Fruit fly (Drosophila melanogaster) whole organism, embryonic: ENCODE measurements around the gene CG15643.
A peak's percentile ranks its signal among the peaks of the same experiment; 100 is the strongest.

Experiments used
- Atf3 ChIP-seq: fragments of 200-800 bp; sonication (Bioruptor generic); optimal IDR thresholded peaks from 3 replicates; lab custom pipeline; 2016; ENCODE audit warnings: missing biosample characterization, missing genetic modification characterization
- CG11247 ChIP-seq: fragments of 200-800 bp; sonication (Bioruptor generic); IDR thresholded peaks from 2 replicates; pipeline ENCODE4 v1.3.6; 2022; ENCODE audit warnings: missing biosample characterization, missing genetic modification characterization
- CG11723 ChIP-seq: fragments of 200-800 bp; sonication (Bioruptor generic); optimal IDR thresholded peaks from 2 replicates; lab custom pipeline; 2017; ENCODE audit warnings: missing biosample characterization, mild to moderate bottlenecking, missing genetic modification characterization
- CG12071 ChIP-seq: fragments of 200-800 bp; sonication (Bioruptor generic); optimal IDR thresholded peaks from 3 replicates; lab custom pipeline; 2018; ENCODE audit warnings: missing biosample characterization, mild to moderate bottlenecking, missing genetic modification characterization
- CG12942 ChIP-seq: fragments of 200-800 bp; sonication (Bioruptor generic); optimal IDR thresholded peaks from 3 replicates; lab custom pipeline; 2016; ENCODE audit warnings: missing biosample characterization, missing genetic modification characterization
- CG13624 ChIP-seq: fragments of 200-800 bp; sonication (Bioruptor generic); optimal IDR thresholded peaks from 2 replicates; lab custom pipeline; 2016; ENCODE audit warnings: missing biosample characterization, missing genetic modification characterization
- CG14710 ChIP-seq: fragments of 200-800 bp; sonication (Bioruptor generic); optimal IDR thresholded peaks from 3 replicates; lab custom pipeline; 2019; ENCODE audit warnings: missing biosample characterization, mild to moderate bottlenecking, missing genetic modification characterization, moderate library complexity
- CG17361 ChIP-seq: fragments of 200-800 bp; sonication (Bioruptor generic); IDR thresholded peaks from 3 replicates; pipeline ENCODE4 v1.3.6; 2022; ENCODE audit warnings: missing biosample characterization, missing genetic modification characterization
- CG2875 ChIP-seq: fragments of 200-800 bp; sonication (Bioruptor generic); optimal IDR thresholded peaks from 2 replicates; lab custom pipeline; 2017; ENCODE audit warnings: missing biosample characterization, mild to moderate bottlenecking, missing genetic modification characterization, missing genetic modification reagents
- CG31388 ChIP-seq: fragments of 200-800 bp; sonication (Bioruptor generic); optimal IDR thresholded peaks from 2 replicates; lab custom pipeline; 2016; ENCODE audit warnings: missing biosample characterization, missing genetic modification characterization
- CG3163 ChIP-seq: fragments of 200-800 bp; sonication (Bioruptor generic); optimal IDR thresholded peaks from 3 replicates; lab custom pipeline; 2016; ENCODE audit warnings: missing biosample characterization, missing genetic modification characterization
- CG33213 ChIP-seq: fragments of 200-800 bp; sonication (Bioruptor generic); optimal IDR thresholded peaks from 3 replicates; lab custom pipeline; 2016; ENCODE audit warnings: missing biosample characterization, missing genetic modification characterization
- CG3407 ChIP-seq: fragments of 200-800 bp; sonication (Bioruptor generic); optimal IDR thresholded peaks from 2 replicates; lab custom pipeline; 2018; ENCODE audit warnings: missing biosample characterization, mild to moderate bottlenecking, missing genetic modification characterization
- CG3838 ChIP-seq: fragments of 200-800 bp; sonication (Bioruptor generic); optimal IDR thresholded peaks from 3 replicates; lab custom pipeline; 2016; ENCODE audit warnings: missing biosample characterization, missing genetic modification characterization
- CG4282 ChIP-seq: fragments of 200-800 bp; sonication (Bioruptor generic); optimal IDR thresholded peaks from 2 replicates; lab custom pipeline; 2016; ENCODE audit warnings: missing biosample characterization, missing genetic modification characterization
- CG4424 ChIP-seq: fragments of 200-800 bp; sonication (Bioruptor generic); optimal IDR thresholded peaks from 3 replicates; lab custom pipeline; 2016; ENCODE audit warnings: missing biosample characterization, missing genetic modification characterization
- CG4707 ChIP-seq: fragments of 200-800 bp; sonication (Bioruptor generic); optimal IDR thresholded peaks from 2 replicates; lab custom pipeline; 2018; ENCODE audit warnings: missing biosample characterization, mild to moderate bottlenecking, missing genetic modification characterization, moderate library complexity
- CG6689 ChIP-seq: fragments of 200-800 bp; sonication (Bioruptor generic); IDR thresholded peaks from 2 replicates; pipeline ENCODE4 v1.3.6; 2022; ENCODE audit warnings: missing biosample characterization, missing genetic modification characterization
- CG7372 ChIP-seq: fragments of 200-800 bp; sonication (Bioruptor generic); IDR thresholded peaks from 2 replicates; pipeline ENCODE4 v1.3.6; 2022; ENCODE audit warnings: missing biosample characterization, missing genetic modification characterization
- CG9727 ChIP-seq: fragments of 200-800 bp; sonication (Bioruptor generic); optimal IDR thresholded peaks from 3 replicates; lab custom pipeline; 2017; ENCODE audit warnings: missing biosample characterization, mild to moderate bottlenecking, missing genetic modification characterization
- Dip2 ChIP-seq: fragments of 200-800 bp; sonication (Bioruptor generic); IDR thresholded peaks from 2 replicates; pipeline ENCODE4 v1.3.6; 2022; ENCODE audit warnings: missing biosample characterization, missing genetic modification characterization
- Dip3 ChIP-seq: fragments of 200-800 bp; sonication (Bioruptor generic); optimal IDR thresholded peaks from 3 replicates; lab custom pipeline; 2016; ENCODE audit warnings: missing biosample characterization, missing genetic modification characterization
- Dp ChIP-seq: fragments of 200-800 bp; sonication (Bioruptor generic); optimal IDR thresholded peaks from 2 replicates; lab custom pipeline; 2018; ENCODE audit warnings: missing biosample characterization, mild to moderate bottlenecking, missing genetic modification characterization, moderate library complexity
- E2f2 ChIP-seq: fragments of 200-800 bp; sonication (Bioruptor generic); IDR thresholded peaks from 2 replicates; pipeline ENCODE4 v1.3.6; 2022; ENCODE audit warnings: missing biosample characterization, missing genetic modification characterization
- Hey ChIP-seq: fragments of 200-800 bp; sonication (Bioruptor generic); optimal IDR thresholded peaks from 3 replicates; lab custom pipeline; 2018; ENCODE audit warnings: missing biosample characterization, mild to moderate bottlenecking, missing genetic modification characterization
- Hr78 ChIP-seq, 2 experiments: fragments of 200-800 bp in 1 of 2; fragments of >200 bp in 1 of 2; sonication (Bioruptor generic) in 1 of 2; optimal IDR thresholded peaks; 2 replicates each; lab custom pipeline; 2017 to 2019; ENCODE audit warnings: missing biosample characterization in 2 of 2, missing genetic modification characterization in 2 of 2, mild to moderate bottlenecking in 1 of 2, moderate library complexity in 1 of 2
- Hsf ChIP-seq: fragments of 200-800 bp; sonication (Bioruptor generic); optimal IDR thresholded peaks from 3 replicates; lab custom pipeline; 2016; ENCODE audit warnings: missing biosample characterization, missing genetic modification characterization
- MESR4 ChIP-seq: fragments of 200-800 bp; sonication (Bioruptor generic); optimal IDR thresholded peaks from 2 replicates; lab custom pipeline; 2018; ENCODE audit warnings: missing biosample characterization, mild to moderate bottlenecking, missing genetic modification characterization, moderate library complexity
- NC2β ChIP-seq: fragments of 200-800 bp; sonication (Bioruptor generic); optimal IDR thresholded peaks from 2 replicates; lab custom pipeline; 2016; ENCODE audit warnings: missing biosample characterization, missing genetic modification characterization
- NfI ChIP-seq: fragments of 200-800 bp; sonication (Bioruptor generic); optimal IDR thresholded peaks from 3 replicates; lab custom pipeline; 2018; ENCODE audit warnings: missing biosample characterization, mild to moderate bottlenecking, missing genetic modification characterization, moderate library complexity
- Side ChIP-seq: fragments of 200-800 bp; sonication (Bioruptor generic); optimal IDR thresholded peaks from 2 replicates; lab custom pipeline; 2016; ENCODE audit warnings: missing biosample characterization, missing genetic modification characterization
- br ChIP-seq: fragments of >200 bp; optimal IDR thresholded peaks from 2 replicates; lab custom pipeline; 2017
- chinmo ChIP-seq: fragments of 200-800 bp; sonication (Bioruptor generic); IDR thresholded peaks from 4 replicates; pipeline ENCODE4 v1.3.6; 2022; ENCODE audit warnings: missing biosample characterization, missing genetic modification characterization; ENCODE audit not compliant: partially characterized antibody
- chn ChIP-seq: fragments of 200-800 bp; sonication (Bioruptor generic); optimal IDR thresholded peaks from 2 replicates; lab custom pipeline; 2016; ENCODE audit warnings: missing biosample characterization, missing genetic modification characterization
- ci ChIP-seq: fragments of 200-800 bp; sonication (Bioruptor generic); IDR thresholded peaks from 3 replicates; pipeline ENCODE4 v1.3.6; 2022; ENCODE audit warnings: missing biosample characterization, missing genetic modification characterization
- crp ChIP-seq, 2 experiments: fragments of 200-800 bp; sonication (Bioruptor generic); optimal IDR thresholded peaks; 2 replicates in 1 of 2; 3 replicates in 1 of 2; lab custom pipeline; 2017; ENCODE audit warnings: missing biosample characterization in 2 of 2, missing genetic modification characterization in 2 of 2, mild to moderate bottlenecking in 1 of 2, moderate library complexity in 1 of 2
- da ChIP-seq: fragments of 200-800 bp; sonication (Bioruptor generic); optimal IDR thresholded peaks from 2 replicates; lab custom pipeline; 2016; ENCODE audit warnings: missing biosample characterization, missing genetic modification characterization
- danr ChIP-seq: fragments of 200-800 bp; sonication (Bioruptor generic); IDR thresholded peaks from 2 replicates; pipeline ENCODE4 v1.3.6; 2022; ENCODE audit warnings: missing biosample characterization, missing genetic modification characterization
- fd96Cb ChIP-seq: fragments of 200-800 bp; sonication (Bioruptor generic); optimal IDR thresholded peaks from 2 replicates; lab custom pipeline; 2018; ENCODE audit warnings: missing biosample characterization, mild to moderate bottlenecking, missing genetic modification characterization, moderate library complexity
- fu2 ChIP-seq: fragments of 200-800 bp; sonication (Bioruptor generic); optimal IDR thresholded peaks from 2 replicates; lab custom pipeline; 2016; ENCODE audit warnings: missing biosample characterization, missing genetic modification characterization
- ham ChIP-seq: fragments of 200-800 bp; sonication (Bioruptor generic); IDR thresholded peaks from 2 replicates; pipeline ENCODE4 v1.3.6; 2022; ENCODE audit warnings: missing biosample characterization, missing genetic modification characterization
- jumu ChIP-seq: fragments of 200-800 bp; sonication (Bioruptor generic); optimal IDR thresholded peaks from 3 replicates; lab custom pipeline; 2016; ENCODE audit warnings: missing biosample characterization, missing genetic modification characterization
- pho ChIP-seq: fragments of 200-800 bp; sonication (Bioruptor generic); optimal IDR thresholded peaks from 2 replicates; lab custom pipeline; 2016; ENCODE audit warnings: missing biosample characterization, missing genetic modification characterization
- salm ChIP-seq: fragments of 200-800 bp; sonication (Bioruptor generic); optimal IDR thresholded peaks from 2 replicates; lab custom pipeline; 2018; ENCODE audit warnings: missing biosample characterization, mild to moderate bottlenecking, missing genetic modification characterization
- sisA ChIP-seq: fragments of 200-800 bp; sonication (Bioruptor generic); IDR thresholded peaks from 2 replicates; pipeline ENCODE4 v1.3.6; 2022; ENCODE audit warnings: missing biosample characterization, missing genetic modification characterization
- so ChIP-seq: fragments of 200-800 bp; sonication (Bioruptor generic); IDR thresholded peaks from 3 replicates; pipeline ENCODE4 v1.3.6; 2022; ENCODE audit warnings: missing biosample characterization, missing genetic modification characterization
- trh ChIP-seq: fragments of 200-800 bp; sonication (Bioruptor generic); optimal IDR thresholded peaks from 2 replicates; lab custom pipeline; 2016; ENCODE audit warnings: missing biosample characterization, missing genetic modification characterization
- z ChIP-seq: fragments of 200-800 bp; sonication (Bioruptor generic); IDR thresholded peaks from 3 replicates; pipeline ENCODE4 v1.3.6; 2022; ENCODE audit warnings: missing biosample characterization, missing genetic modification characterization
- zen2 ChIP-seq: fragments of 200-800 bp; sonication (Bioruptor generic); IDR thresholded peaks from 3 replicates; pipeline ENCODE4 v1.3.6; 2022; ENCODE audit warnings: missing biosample characterization, missing genetic modification characterization; ENCODE audit not compliant: partially characterized antibody
- zfh2 ChIP-seq: fragments of 200-800 bp; sonication (Bioruptor generic); optimal IDR thresholded peaks from 2 replicates; lab custom pipeline; 2016; ENCODE audit warnings: missing biosample characterization, missing genetic modification characterization

The CG15643 gene

DNA sequence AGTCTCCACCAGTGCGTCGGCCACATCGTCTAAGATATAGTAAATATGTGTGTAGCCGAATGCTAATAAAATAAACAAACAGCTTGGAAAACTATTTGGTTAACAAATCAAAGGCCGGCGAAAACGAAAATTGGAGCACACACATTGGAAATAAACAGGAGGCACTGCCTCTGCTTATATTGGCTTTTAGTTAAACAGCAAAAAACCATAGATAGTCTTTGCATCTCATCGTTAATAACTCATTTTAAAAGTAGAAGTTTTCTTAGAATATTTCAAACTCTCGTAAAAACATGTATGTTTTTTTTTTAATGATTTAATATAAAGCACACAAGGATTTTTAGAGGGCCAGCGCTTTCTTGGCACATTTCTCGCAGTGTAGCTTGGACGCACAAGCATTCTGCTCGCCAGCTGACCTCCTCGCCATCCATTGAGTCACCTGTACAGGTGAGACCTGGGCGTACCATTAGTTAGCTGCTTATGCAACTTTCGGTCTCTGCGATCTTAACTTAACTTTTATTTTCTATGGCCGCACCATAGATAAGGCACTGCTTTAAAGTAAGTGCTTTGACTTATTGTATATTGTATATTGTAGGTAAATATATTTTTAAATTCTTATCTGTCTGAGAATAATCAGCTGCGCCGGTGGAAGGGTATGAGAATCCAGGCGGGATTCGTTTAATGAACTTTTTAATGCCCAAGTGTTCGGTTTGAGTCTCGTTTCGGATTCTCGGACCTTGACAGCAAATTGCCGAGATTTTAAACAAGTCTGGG lies 20.0 kb upstream of the CG15643 start (continued):
- TF ChIP-seq NC2β, result no peak
- TF ChIP-seq ci, result peak; percentile 62; the same call in 2 of the 3 replicates
- no peak for TF ChIP-seq CG7372 (GFP tag; lab: Robert Waterston, UW)
- TF ChIP-seq z, result no peak
- TF ChIP-seq trh (GFP tag; lab: Kevin White, UChicago), result no peak
- TF ChIP-seq zfh2 (GFP tag; lab: Kevin White, UChicago), result peak; percentile 8
- peak; percentile 54 for TF ChIP-seq CG9727 (GFP tag; lab: Kevin White, UChicago)
- peak; percentile 7 for TF ChIP-seq CG3407 (GFP tag; lab: Kevin White, UChicago)
- no peak for TF ChIP-seq danr (GFP tag; lab: Robert Waterston, UW)
- TF ChIP-seq CG31388 (GFP tag; lab: Kevin White, UChicago), result no peak
- TF ChIP-seq NfI, result peak; percentile 16
- TF ChIP-seq CG3838 (GFP tag; lab: Kevin White, UChicago), result peak; percentile 27
- TF ChIP-seq fd96Cb (tag; lab: Kevin White, UChicago), result peak; percentile 28
- peak; percentile 2 for TF ChIP-seq CG4424 (GFP tag; lab: Kevin White, UChicago)
- no peak for TF ChIP-seq CG3163 (GFP tag; lab: Kevin White, UChicago)
- TF ChIP-seq chn (GFP tag; lab: Kevin White, UChicago), result peak; percentile 16
- TF ChIP-seq E2f2 (GFP tag; lab: Robert Waterston, UW), result peak; percentile 32; the same call in 1 of the 2 replicates
- no peak for TF ChIP-seq Hey (tag; lab: Kevin White, UChicago)
- peak; percentile 4 for TF ChIP-seq Dip3 (GFP tag; lab: Kevin White, UChicago)
- TF ChIP-seq salm (tag; lab: Kevin White, UChicago), result no peak
- TF ChIP-seq so (GFP tag; lab: Robert Waterston, UW), result peak; percentile 39; the same call in 1 of the 3 replicates
- TF ChIP-seq Hr78 (GFP tag; optimal IDR thresholded peaks at IDR 0.05; lab: Kevin White, UChicago), result peak in 1 of 2 experiments; percentile 42
- TF ChIP-seq CG4282 (GFP tag; lab: Kevin White, UChicago), result no peak
- TF ChIP-seq br (lab: Kevin White, UChicago), result no peak
- peak; percentile 33 for TF ChIP-seq CG14710 (tag; lab: Kevin White, UChicago)
- no peak for TF ChIP-seq MESR4 (GFP tag; lab: Kevin White, UChicago)
- no peak for TF ChIP-seq CG11247 (GFP tag; lab: Robert Waterston, UW)
- no peak for TF ChIP-seq Atf3 (GFP tag; lab: Kevin White, UChicago)
- peak; percentile 40 for TF ChIP-seq pho
- TF ChIP-seq crp (GFP tag; optimal IDR thresholded peaks at IDR 0.05; lab: Kevin White, UChicago), result no peak
- TF ChIP-seq jumu (GFP tag; lab: Kevin White, UChicago), result peak; percentile 8
- peak; percentile 7 for TF ChIP-seq Side
- no peak for TF ChIP-seq chinmo (GFP tag; lab: Robert Waterston, UW)
- TF ChIP-seq CG2875, result peak; percentile 49
- no peak for TF ChIP-seq CG11723
- no peak for TF ChIP-seq ham (GFP tag; lab: Robert Waterston, UW)
- peak; percentile 52; the same call in 1 of the 2 replicates for TF ChIP-seq CG6689
- no peak for TF ChIP-seq CG4707 (GFP tag; lab: Kevin White, UChicago)
- peak; percentile 51; the same call in 1 of the 3 replicates for TF ChIP-seq CG17361 (GFP tag; lab: Robert Waterston, UW)
- no peak for TF ChIP-seq zen2 (GFP tag; lab: Robert Waterston, UW)
- TF ChIP-seq Dip2 (GFP tag; lab: Robert Waterston, UW), result no peak
- TF ChIP-seq CG12071 (GFP tag; lab: Kevin White, UChicago), result peak; percentile 9
- TF ChIP-seq CG12942 (GFP tag; lab: Kevin White, UChicago), result peak; percentile 4
- no peak for TF ChIP-seq da (GFP tag; lab: Kevin White, UChicago)
- peak; percentile 50 for TF ChIP-seq CG33213 (GFP tag; lab: Kevin White, UChicago)
- TF ChIP-seq CG13624 (GFP tag; lab: Kevin White, UChicago), result no peak
- TF ChIP-seq Hsf (GFP tag; lab: Kevin White, UChicago), result peak; percentile 13
- 0 out of 2 replicates have a peak, but pooled peaks have one; percentile 24 for TF ChIP-seq sisA
- no peak for TF ChIP-seq Dp (GFP tag; lab: Kevin White, UChicago)
- no peak for TF ChIP-seq fu2 (GFP tag; lab: Kevin White, UChicago)
